Fruit fly (Drosophila melanogaster) whole organism, embryonic: ENCODE data around the gene hook.

Source experiments
- Aef1 ChIP-seq: fragments of 200-800 bp; sonication (Bioruptor generic); IDR thresholded peaks from 3 replicates; pipeline ENCODE4 v1.3.6; 2022; ENCODE audit warnings: missing biosample characterization, missing genetic modification characterization
- Asciz ChIP-seq: fragments of 200-800 bp; sonication (Bioruptor generic); optimal IDR thresholded peaks from 2 replicates; lab custom pipeline; 2017; ENCODE audit warnings: missing biosample characterization, mild to moderate bottlenecking, missing genetic modification characterization, missing genetic modification reagents
- Bteb2 ChIP-seq: fragments of 200-800 bp; sonication (Bioruptor generic); optimal IDR thresholded peaks from 2 replicates; lab custom pipeline; 2016; ENCODE audit warnings: missing biosample characterization, missing genetic modification characterization
- CG1024 ChIP-seq: fragments of 200-800 bp; sonication (Bioruptor generic); IDR thresholded peaks from 2 replicates; pipeline ENCODE4 v1.3.6; 2022; ENCODE audit warnings: missing biosample characterization, missing genetic modification characterization
- CG10565 ChIP-seq: fragments of 200-800 bp; sonication (Bioruptor generic); optimal IDR thresholded peaks from 3 replicates; lab custom pipeline; 2016; ENCODE audit warnings: missing biosample characterization, mild to moderate bottlenecking, missing genetic modification characterization
- CG10979 ChIP-seq: fragments of 200-800 bp; sonication (Bioruptor generic); optimal IDR thresholded peaks from 2 replicates; lab custom pipeline; 2018; ENCODE audit warnings: missing biosample characterization, mild to moderate bottlenecking, missing genetic modification characterization, moderate library complexity
- CG13123 ChIP-seq: fragments of 200-800 bp; sonication (Bioruptor generic); optimal IDR thresholded peaks from 2 replicates; lab custom pipeline; 2016; ENCODE audit warnings: missing biosample characterization, missing genetic modification characterization
- CG13775 ChIP-seq: fragments of 200-800 bp; sonication (Bioruptor generic); optimal IDR thresholded peaks from 3 replicates; lab custom pipeline; 2017; ENCODE audit warnings: missing biosample characterization, mild to moderate bottlenecking, missing genetic modification characterization
- CG14014 ChIP-seq: fragments of 200-800 bp; sonication (Bioruptor generic); IDR thresholded peaks from 2 replicates; pipeline ENCODE4 v1.3.6; 2022; ENCODE audit warnings: missing biosample characterization, missing genetic modification characterization
- CG14441 ChIP-seq: fragments of 200-800 bp; sonication (Bioruptor generic); IDR thresholded peaks from 2 replicates; pipeline ENCODE4 v1.3.6; 2022; ENCODE audit warnings: missing biosample characterization, missing genetic modification characterization
- CG14965 ChIP-seq: fragments of 200-800 bp; sonication (Bioruptor generic); optimal IDR thresholded peaks from 2 replicates; lab custom pipeline; 2016; ENCODE audit warnings: missing biosample characterization, missing genetic modification characterization, borderline replicate concordance
- CG15269 ChIP-seq: fragments of 200-800 bp; sonication (Bioruptor generic); optimal IDR thresholded peaks from 2 replicates; lab custom pipeline; 2018; ENCODE audit warnings: missing biosample characterization, mild to moderate bottlenecking, missing genetic modification characterization, moderate library complexity
- CG1529 ChIP-seq: fragments of 200-800 bp; sonication (Bioruptor generic); optimal IDR thresholded peaks from 3 replicates; lab custom pipeline; 2018; ENCODE audit warnings: missing biosample characterization, missing genetic modification characterization
- CG1647 ChIP-seq: fragments of 200-800 bp; sonication (Bioruptor generic); optimal IDR thresholded peaks from 3 replicates; lab custom pipeline; 2016; ENCODE audit warnings: missing biosample characterization, missing genetic modification characterization
- CG2120 ChIP-seq: fragments of 200-800 bp; sonication (Bioruptor generic); optimal IDR thresholded peaks from 3 replicates; lab custom pipeline; 2016; ENCODE audit warnings: missing biosample characterization, missing genetic modification characterization
- CG30020 ChIP-seq: fragments of 200-800 bp; optimal IDR thresholded peaks from 2 replicates; lab custom pipeline; 2019; ENCODE audit warnings: missing biosample characterization, mild to moderate bottlenecking, missing genetic modification characterization, moderate library complexity
- CG3407 ChIP-seq: fragments of 200-800 bp; sonication (Bioruptor generic); optimal IDR thresholded peaks from 2 replicates; lab custom pipeline; 2018; ENCODE audit warnings: missing biosample characterization, mild to moderate bottlenecking, missing genetic modification characterization
- CG4360 ChIP-seq: fragments of 200-800 bp; sonication (Bioruptor generic); IDR thresholded peaks from 2 replicates; pipeline ENCODE4 v1.3.6; 2022; ENCODE audit warnings: missing biosample characterization, missing genetic modification characterization
- CG4617 ChIP-seq: fragments of 200-800 bp; sonication (Bioruptor generic); optimal IDR thresholded peaks from 3 replicates; lab custom pipeline; 2016; ENCODE audit warnings: missing biosample characterization, missing genetic modification characterization, borderline replicate concordance
- CG4820 ChIP-seq: fragments of 200-800 bp; sonication (Bioruptor generic); optimal IDR thresholded peaks from 3 replicates; lab custom pipeline; 2016; ENCODE audit warnings: missing biosample characterization, missing genetic modification characterization
- CG7556 ChIP-seq: fragments of 200-800 bp; sonication (Bioruptor generic); optimal IDR thresholded peaks from 2 replicates; lab custom pipeline; 2017; ENCODE audit warnings: missing biosample characterization, mild to moderate bottlenecking, missing genetic modification characterization
- CG8290 ChIP-seq, 3 experiments: fragments of 200-800 bp; sonication (Bioruptor generic); optimal IDR thresholded peaks; 2 replicates each; lab custom pipeline; 2016 to 2019; ENCODE audit warnings: missing biosample characterization in 3 of 3, missing genetic modification characterization in 3 of 3, mild to moderate bottlenecking in 2 of 3, moderate library complexity in 1 of 3
- Chrac-16 ChIP-seq: fragments of 200-800 bp; sonication (Bioruptor generic); optimal IDR thresholded peaks from 3 replicates; lab custom pipeline; 2016; ENCODE audit warnings: missing biosample characterization, missing genetic modification characterization
- Dip2 ChIP-seq: fragments of 200-800 bp; sonication (Bioruptor generic); IDR thresholded peaks from 2 replicates; pipeline ENCODE4 v1.3.6; 2022; ENCODE audit warnings: missing biosample characterization, missing genetic modification characterization
- H2.0 ChIP-seq: fragments of 200-800 bp; sonication (Bioruptor generic); IDR thresholded peaks from 2 replicates; pipeline ENCODE4 v1.3.6; 2022; ENCODE audit warnings: missing biosample characterization, missing genetic modification characterization
- Hr51 ChIP-seq, 2 experiments: fragments of 200-800 bp; sonication (Bioruptor generic); optimal IDR thresholded peaks; 2 replicates in 1 of 2; 3 replicates in 1 of 2; lab custom pipeline; 2016 to 2018; ENCODE audit warnings: missing biosample characterization in 2 of 2, missing genetic modification characterization in 2 of 2, mild to moderate bottlenecking in 1 of 2, moderate library complexity in 1 of 2
- Optix ChIP-seq: fragments of 200-800 bp; sonication (Bioruptor generic); IDR thresholded peaks from 3 replicates; pipeline ENCODE4 v1.3.6; 2022; ENCODE audit warnings: missing biosample characterization, missing genetic modification characterization
- Ravus ChIP-seq: fragments of 200-800 bp; sonication (Bioruptor generic); IDR thresholded peaks from 2 replicates; pipeline ENCODE4 v1.3.6; 2022; ENCODE audit warnings: missing biosample characterization, missing genetic modification characterization
- Spps ChIP-seq: fragments of 200-800 bp; sonication (Bioruptor generic); optimal IDR thresholded peaks from 2 replicates; lab custom pipeline; 2018; ENCODE audit warnings: missing biosample characterization, mild to moderate bottlenecking, missing genetic modification characterization
- Taf1 ChIP-seq: fragments of 200-800 bp; sonication (Bioruptor generic); IDR thresholded peaks from 2 replicates; pipeline ENCODE4 v1.3.6; 2022; ENCODE audit warnings: missing biosample characterization, missing genetic modification characterization
- Usf ChIP-seq: fragments of 200-800 bp; sonication (Bioruptor generic); optimal IDR thresholded peaks from 2 replicates; lab custom pipeline; 2017; ENCODE audit warnings: missing genotype, missing biosample characterization, missing genetic modification characterization
- bowl ChIP-seq: fragments of 200-800 bp; sonication (Bioruptor generic); IDR thresholded peaks from 2 replicates; pipeline ENCODE4 v1.3.6; 2022; ENCODE audit warnings: missing biosample characterization, missing genetic modification characterization
- cato ChIP-seq: fragments of 200-800 bp; sonication (Bioruptor generic); optimal IDR thresholded peaks from 2 replicates; lab custom pipeline; 2016; ENCODE audit warnings: missing biosample characterization, missing genetic modification characterization, borderline replicate concordance
- dmrt11E ChIP-seq: fragments of 200-800 bp; sonication (Bioruptor generic); optimal IDR thresholded peaks from 3 replicates; lab custom pipeline; 2018; ENCODE audit warnings: missing biosample characterization, mild to moderate bottlenecking, missing genetic modification characterization, moderate library complexity
- en ChIP-seq: fragments of 200-800 bp; sonication (Bioruptor generic); optimal IDR thresholded peaks from 2 replicates; lab custom pipeline; 2016; ENCODE audit warnings: missing biosample characterization, missing genetic modification characterization
- ewg ChIP-seq: fragments of 200-800 bp; sonication (Bioruptor generic); optimal IDR thresholded peaks from 3 replicates; lab custom pipeline; 2017; ENCODE audit warnings: mild to moderate bottlenecking, missing biosample characterization, missing genetic modification reagents, missing genetic modification characterization
- grn ChIP-seq: fragments of 200-800 bp; sonication (Bioruptor generic); optimal IDR thresholded peaks from 3 replicates; lab custom pipeline; 2017; ENCODE audit warnings: missing biosample characterization, missing genetic modification characterization
- gt ChIP-seq: fragments of 200-800 bp; sonication (Bioruptor generic); IDR thresholded peaks from 2 replicates; pipeline ENCODE4 v1.3.6; 2022; ENCODE audit warnings: missing biosample characterization, missing genetic modification characterization
- ham ChIP-seq: fragments of 200-800 bp; sonication (Bioruptor generic); IDR thresholded peaks from 2 replicates; pipeline ENCODE4 v1.3.6; 2022; ENCODE audit warnings: missing biosample characterization, missing genetic modification characterization
- hth ChIP-seq: fragments of >200 bp; optimal IDR thresholded peaks from 2 replicates; lab custom pipeline; 2017; ENCODE audit warnings: inconsistent platforms
- kay ChIP-seq: fragments of 200-800 bp; sonication (Bioruptor generic); optimal IDR thresholded peaks from 2 replicates; lab custom pipeline; 2016; ENCODE audit warnings: missing biosample characterization, missing genetic modification characterization
- lilli ChIP-seq: fragments of 200-800 bp; sonication (Bioruptor generic); optimal IDR thresholded peaks from 3 replicates; lab custom pipeline; 2016; ENCODE audit warnings: missing biosample characterization, missing genetic modification characterization
- nmo ChIP-seq: fragments of 200-800 bp; sonication (Bioruptor generic); optimal IDR thresholded peaks from 2 replicates; lab custom pipeline; 2018; ENCODE audit warnings: missing biosample characterization, mild to moderate bottlenecking, missing genetic modification characterization, moderate library complexity
- org-1 ChIP-seq: fragments of 200-800 bp; sonication (Bioruptor generic); optimal IDR thresholded peaks from 2 replicates; lab custom pipeline; 2017; ENCODE audit warnings: missing biosample characterization, missing genetic modification characterization
- phol ChIP-seq: fragments of 200-800 bp; sonication (Bioruptor generic); optimal IDR thresholded peaks from 3 replicates; lab custom pipeline; 2018; ENCODE audit warnings: missing biosample characterization, mild to moderate bottlenecking, missing genetic modification characterization, moderate library complexity
- pros ChIP-seq: fragments of 200-800 bp; sonication (Bioruptor generic); optimal IDR thresholded peaks from 3 replicates; lab custom pipeline; 2019; ENCODE audit warnings: missing biosample characterization, mild to moderate bottlenecking, missing genetic modification characterization, moderate library complexity
- slou ChIP-seq: fragments of 200-800 bp; sonication (Bioruptor generic); optimal IDR thresholded peaks from 3 replicates; lab custom pipeline; 2016; ENCODE audit warnings: missing biosample characterization, missing genetic modification characterization
- sqz ChIP-seq: fragments of 200-800 bp; sonication (Bioruptor generic); optimal IDR thresholded peaks from 3 replicates; lab custom pipeline; 2018; ENCODE audit warnings: missing biosample characterization, mild to moderate bottlenecking, missing genetic modification characterization
- unpg ChIP-seq: fragments of 200-800 bp; sonication (Bioruptor generic); optimal IDR thresholded peaks from 3 replicates; lab custom pipeline; 2018; ENCODE audit warnings: missing biosample characterization, mild to moderate bottlenecking, missing genetic modification characterization, moderate library complexity

Gene hook

dm6 chr2L:19021278-19022220 lies 11.7 kb downstream of the hook start (continued):
- peak; percentile 27; the same call in 1 of the 2 replicates for TF ChIP-seq Taf1 (GFP tag; lab: Robert Waterston, UW)
- peak; percentile 72 for TF ChIP-seq lilli
- TF ChIP-seq ewg (GFP tag; lab: Kevin White, UChicago): peak; percentile 69
- peak; percentile 68 for TF ChIP-seq CG13775
- TF ChIP-seq CG10979 (tag; lab: Kevin White, UChicago): peak; percentile 75
- TF ChIP-seq ham: no peak
- peak; percentile 72 for TF ChIP-seq Asciz (GFP tag; lab: Kevin White, UChicago)
- TF ChIP-seq CG13123 (GFP tag; lab: Kevin White, UChicago): peak; percentile 13
- TF ChIP-seq CG10565: no peak
- peak; percentile 76 for TF ChIP-seq phol
- TF ChIP-seq gt (GFP tag; lab: Robert Waterston, UW): no peak
- TF ChIP-seq slou (GFP tag; lab: Kevin White, UChicago): peak; percentile 27
- peak; percentile 55 for TF ChIP-seq dmrt11E (tag; lab: Kevin White, UChicago)
- peak; percentile 41; the same call in 2 of the 3 replicates for TF ChIP-seq Aef1 (GFP tag; lab: Robert Waterston, UW)
- TF ChIP-seq CG8290 (GFP tag; optimal IDR thresholded peaks at IDR 0.05; lab: Kevin White, UChicago): peak; percentile 25
- no peak for TF ChIP-seq CG8290 (tag; optimal IDR thresholded peaks at IDR 0.05; lab: Kevin White, UChicago)
- no peak for TF ChIP-seq CG1647 (GFP tag; lab: Kevin White, UChicago)
- peak; percentile 6 for TF ChIP-seq kay (GFP tag; lab: Kevin White, UChicago)
- TF ChIP-seq CG30020 (tag; lab: Kevin White, UChicago): peak; percentile 45
- peak; percentile 1 for TF ChIP-seq Bteb2
- TF ChIP-seq CG7556 (GFP tag; lab: Kevin White, UChicago): peak; percentile 93
- TF ChIP-seq Dip2 (GFP tag; lab: Robert Waterston, UW): no peak
- peak; percentile 49 for TF ChIP-seq Spps (tag; lab: Kevin White, UChicago)
- TF ChIP-seq unpg (GFP tag; lab: Kevin White, UChicago): peak; percentile 78
- TF ChIP-seq CG2120 (GFP tag; lab: Kevin White, UChicago): peak; percentile 76
- no peak for TF ChIP-seq en
- peak; percentile 61 for TF ChIP-seq CG4820 (GFP tag; lab: Kevin White, UChicago)
- TF ChIP-seq CG14014 (GFP tag; lab: Robert Waterston, UW): peak; percentile 76
- TF ChIP-seq hth: no peak
- TF ChIP-seq org-1 (GFP tag; lab: Kevin White, UChicago): peak; percentile 84
- no peak for TF ChIP-seq CG14441
- peak; percentile 32 for TF ChIP-seq Usf
- peak; percentile 87 for TF ChIP-seq nmo (GFP tag; lab: Kevin White, UChicago)
- peak; percentile 58 for TF ChIP-seq CG3407
- no peak for TF ChIP-seq Ravus (GFP tag; lab: Robert Waterston, UW)
- peak; percentile 67 for TF ChIP-seq sqz (GFP tag; lab: Kevin White, UChicago)
- TF ChIP-seq CG14965: no peak
- peak; percentile 63 for TF ChIP-seq Chrac-16
- no peak for TF ChIP-seq CG1024 (GFP tag; lab: Robert Waterston, UW)
- TF ChIP-seq grn (GFP tag; lab: Kevin White, UChicago): no peak
- peak; percentile 12 to 89 for TF ChIP-seq Hr51 (GFP tag; optimal IDR thresholded peaks at IDR 0.05; lab: Kevin White, UChicago)
- TF ChIP-seq CG15269 (tag; lab: Kevin White, UChicago): peak; percentile 87
- peak; percentile 40 for TF ChIP-seq cato (GFP tag; lab: Kevin White, UChicago)
- TF ChIP-seq Optix: no peak
- TF ChIP-seq pros (GFP tag; lab: Kevin White, UChicago): no peak
- TF ChIP-seq CG1529 (GFP tag; lab: Kevin White, UChicago): peak; percentile 85
- TF ChIP-seq bowl (GFP tag; lab: Robert Waterston, UW): no peak
- no peak for TF ChIP-seq CG4360 (GFP tag; lab: Robert Waterston, UW)
- TF ChIP-seq CG4617 (GFP tag; lab: Kevin White, UChicago): no peak
- no peak; the same call in 1 of the 2 replicates for TF ChIP-seq H2.0 (GFP tag; lab: Robert Waterston, UW)
